Fruit fly (Drosophila melanogaster) whole organism: Measurements from ENCODE around the gene ltl.

Source experiments
- CG8478 ChIP-seq: fragments of >200 bp; optimal IDR thresholded peaks from 2 replicates; lab custom pipeline; 2018; ENCODE audit warnings: inconsistent platforms
- Dll ChIP-seq: fragments of >200 bp; optimal IDR thresholded peaks from 2 replicates; lab custom pipeline; 2017
- EcR ChIP-seq, 2 experiments: fragments of >200 bp; optimal IDR thresholded peaks; 2 replicates each; lab custom pipeline; 2017; ENCODE audit warnings: missing biosample characterization in 2 of 2, missing genetic modification characterization in 2 of 2, missing genetic modification reagents in 2 of 2
- pan ChIP-seq: fragments of >200 bp; optimal IDR thresholded peaks from 2 replicates; lab custom pipeline; 2017
- psq ChIP-seq: fragments of >200 bp; optimal IDR thresholded peaks from 2 replicates; lab custom pipeline; 2017
- usp ChIP-seq: fragments of >200 bp; optimal IDR thresholded peaks from 2 replicates; lab custom pipeline; 2017; ENCODE audit warnings: missing biosample characterization, missing genetic modification characterization, mixed read lengths

Gene ltl

dm6 chr3L:7545562-7545961, 26.8 kb downstream of the ltl start:
- TF ChIP-seq Dll (lab: Kevin White, UChicago) (no peak), EcR (GFP tag; optimal IDR thresholded peaks at IDR 0.05; lab: Kevin White, UChicago) (no peak), usp (GFP tag; lab: Kevin White, UChicago) (no peak), pan (lab: Kevin White, UChicago) (no peak), psq (lab: Kevin White, UChicago) (no peak), CG8478 (lab: Kevin White, UChicago) (no peak)

- no peak for TF ChIP-seq CG8478 (lab: Kevin White, UChicago)
- TF ChIP-seq usp (GFP tag; lab: Kevin White, UChicago): no peak
- no peak for TF ChIP-seq psq (lab: Kevin White, UChicago)
- TF ChIP-seq EcR (GFP tag; optimal IDR thresholded peaks at IDR 0.05; lab: Kevin White, UChicago): no peak
- no peak for TF ChIP-seq pan (lab: Kevin White, UChicago)
- TF ChIP-seq Dll (lab: Kevin White, UChicago): no peak
Measured at dm6 chr3L:7550225-7550624, 31.4 kb downstream of the ltl start.

dm6 chr3L:7552446-7552845, 33.6 kb downstream of the ltl start:
- no peak for TF ChIP-seq pan (lab: Kevin White, UChicago)
- TF ChIP-seq EcR (GFP tag; optimal IDR thresholded peaks at IDR 0.05; lab: Kevin White, UChicago): no peak
- no peak for TF ChIP-seq psq (lab: Kevin White, UChicago)
- TF ChIP-seq CG8478 (lab: Kevin White, UChicago): no peak
- no peak for TF ChIP-seq usp (GFP tag; lab: Kevin White, UChicago)
- TF ChIP-seq Dll (lab: Kevin White, UChicago): no peak

dm6 chr3L:7553062-7553461, 34.3 kb downstream of the ltl start:
- TF ChIP-seq CG8478 (lab: Kevin White, UChicago): no peak
- TF ChIP-seq usp (GFP tag; lab: Kevin White, UChicago): no peak
- no peak for TF ChIP-seq EcR (GFP tag; optimal IDR thresholded peaks at IDR 0.05; lab: Kevin White, UChicago)
- no peak for TF ChIP-seq Dll (lab: Kevin White, UChicago)
- TF ChIP-seq pan (lab: Kevin White, UChicago): no peak
- no peak for TF ChIP-seq psq (lab: Kevin White, UChicago)

- no peak for TF ChIP-seq EcR (GFP tag; optimal IDR thresholded peaks at IDR 0.05; lab: Kevin White, UChicago)
- no peak for TF ChIP-seq pan (lab: Kevin White, UChicago)
- no peak for TF ChIP-seq CG8478 (lab: Kevin White, UChicago)
- TF ChIP-seq usp (GFP tag; lab: Kevin White, UChicago): no peak
- TF ChIP-seq Dll (lab: Kevin White, UChicago): no peak
- TF ChIP-seq psq (lab: Kevin White, UChicago): no peak
Measured at dm6 chr3L:7559937-7560336, 41.1 kb downstream of the ltl start, which contains the start of gene CG14837. TSS of gene CG14837 (minus strand) at chr3L:7560037.

- TF ChIP-seq Dll (lab: Kevin White, UChicago): no peak
- TF ChIP-seq pan (lab: Kevin White, UChicago): no peak
- no peak for TF ChIP-seq usp (GFP tag; lab: Kevin White, UChicago)
- no peak for TF ChIP-seq psq (lab: Kevin White, UChicago)
- TF ChIP-seq CG8478 (lab: Kevin White, UChicago): no peak
- TF ChIP-seq EcR (GFP tag; optimal IDR thresholded peaks at IDR 0.05; lab: Kevin White, UChicago): no peak
Measured at dm6 chr3L:7560580-7560979, 41.8 kb downstream of the ltl start.

- TF ChIP-seq psq (lab: Kevin White, UChicago) (no peak), Dll (lab: Kevin White, UChicago) (no peak), CG8478 (lab: Kevin White, UChicago) (no peak), usp (GFP tag; lab: Kevin White, UChicago) (no peak), EcR (GFP tag; optimal IDR thresholded peaks at IDR 0.05; lab: Kevin White, UChicago) (no peak), pan (lab: Kevin White, UChicago) (no peak)
Measured at dm6 chr3L:7562310-7562709, 43.5 kb downstream of the ltl start, which contains the start of gene frac. TSS of gene frac (plus strand) at chr3L:7562610.

- TF ChIP-seq CG8478 (lab: Kevin White, UChicago): no peak
- no peak for TF ChIP-seq EcR (GFP tag; optimal IDR thresholded peaks at IDR 0.05; lab: Kevin White, UChicago)
- TF ChIP-seq usp (GFP tag; lab: Kevin White, UChicago): no peak
- TF ChIP-seq psq (lab: Kevin White, UChicago): no peak
- no peak for TF ChIP-seq Dll (lab: Kevin White, UChicago)
- TF ChIP-seq pan (lab: Kevin White, UChicago): no peak
Measured at dm6 chr3L:7572948-7573347, 54.2 kb downstream of the ltl start.
